Worm (Caenorhabditis elegans): ENCODE results near the gene T25E12.6.

- no peak for TF ChIP-seq pag-3 (tag; optimal IDR thresholded peaks at IDR 0.05; ENCODE audit: borderline replicate concordance, insufficient read depth)
- TF ChIP-seq Y116A8C.19 (tag; optimal IDR thresholded peaks at IDR 0.05; ENCODE audit: borderline replicate concordance), result no peak
- TF ChIP-seq dpl-1 (GFP tag; optimal IDR thresholded peaks at IDR 0.05), result no peak
- no peak for TF ChIP-seq aha-1 (tag; optimal IDR thresholded peaks at IDR 0.05)
- TF ChIP-seq nhr-77 (tag; optimal IDR thresholded peaks at IDR 0.05), result no peak
Measured at ce11 chrV:16735518-16735917, 6.7 kb upstream of the T25E12.6 start, which contains the start of the genes clec-38 and clec-34.

All from whole organism, L1 larva.